Worm (Caenorhabditis elegans): Measurements from ENCODE around the gene syx-3.
A peak's percentile ranks its signal among the peaks of the same experiment; 100 is the strongest.

The syx-3 gene

ce11 chrX:5336498-5336897 is 12.4 kb upstream of the syx-3 start (continued):
- TF ChIP-seq lin-35 (GFP tag; optimal IDR thresholded peaks at IDR 0.05): no peak
- peak; percentile 17 for TF ChIP-seq ztf-18 (tag; optimal IDR thresholded peaks at IDR 0.05)

ce11 chrX:5337959-5338358 is 10.9 kb upstream of the syx-3 start, which contains the start of gene C26B9.3:
Gene C26B9.3 (plus strand): TSS chrX:5338301.
- no peak for TF ChIP-seq lag-1 (GFP tag; IDR thresholded peaks at IDR 0.05)
- TF ChIP-seq C06A6.2 (GFP tag; conservative IDR thresholded peaks at IDR 0.05): no peak
- no peak for TF ChIP-seq hlh-26 (GFP tag; conservative IDR thresholded peaks at IDR 0.05)
- no peak for TF ChIP-seq madf-6 (GFP tag; IDR thresholded peaks at IDR 0.05)
- no peak for TF ChIP-seq hmg-20 (GFP tag; IDR thresholded peaks at IDR 0.05)
- no peak for TF ChIP-seq nhr-179 (tag; optimal IDR thresholded peaks at IDR 0.05)
- TF ChIP-seq F10E7.11 (tag; optimal IDR thresholded peaks at IDR 0.05): no peak
- no peak for TF ChIP-seq Y56A3A.18 (GFP tag; IDR thresholded peaks at IDR 0.05)
- no peak for TF ChIP-seq K12H6.12 (tag; optimal IDR thresholded peaks at IDR 0.05)

ce11 chrX:5339357-5339756 is 9.5 kb upstream of the syx-3 start:
- TF ChIP-seq bed-1 (GFP tag; IDR thresholded peaks at IDR 0.05) (no peak), hmg-1.2 (GFP tag; IDR thresholded peaks at IDR 0.05) (no peak), Y79H2A.3 (GFP tag; conservative IDR thresholded peaks at IDR 0.05) (no peak), T07F8.4 (tag; optimal IDR thresholded peaks at IDR 0.05) (no peak), akir-1 (GFP tag; optimal IDR thresholded peaks at IDR 0.05) (no peak), egrh-3 (GFP tag; IDR thresholded peaks at IDR 0.05) (no peak), cebp-1 (GFP tag; IDR thresholded peaks at IDR 0.05) (no peak), cebp-1 (tag; optimal IDR thresholded peaks at IDR 0.05) (no peak), egl-44 (GFP tag; IDR thresholded peaks at IDR 0.05) (no peak), atf-7 (tag; optimal IDR thresholded peaks at IDR 0.05) (no peak), attf-6 (GFP tag; IDR thresholded peaks at IDR 0.05) (no peak), Y67H2A.10 (GFP tag; conservative IDR thresholded peaks at IDR 0.05) (no peak), snpc-1.1 (tag; optimal IDR thresholded peaks at IDR 0.05; ENCODE audit: insufficient read depth) (no peak), B0035.1 (tag; optimal IDR thresholded peaks at IDR 0.05) (no peak), C06A6.2 (GFP tag; conservative IDR thresholded peaks at IDR 0.05) (no peak), D2030.7 (GFP tag; IDR thresholded peaks at IDR 0.05) (no peak), hsf-1 (GFP tag; IDR thresholded peaks at IDR 0.05) (no peak), nhr-90 (tag; optimal IDR thresholded peaks at IDR 0.05) (no peak), lir-1 (GFP tag; conservative IDR thresholded peaks at IDR 0.05) (no peak), repo-1 (tag; optimal IDR thresholded peaks at IDR 0.05) (no peak), hmg-20 (GFP tag; IDR thresholded peaks at IDR 0.05) (no peak)

ce11 chrX:5339889-5340288 is 9.0 kb upstream of the syx-3 start, which contains the start of gene C26B9.2:
Gene C26B9.2 (plus strand): TSS chrX:5340189.
- TF ChIP-seq F37B4.10 (GFP tag; IDR thresholded peaks at IDR 0.05) (no peak), madf-6 (GFP tag; IDR thresholded peaks at IDR 0.05) (no peak), sdz-38 (tag; optimal IDR thresholded peaks at IDR 0.05) (no peak), ztf-25 (GFP tag; IDR thresholded peaks at IDR 0.05) (no peak), gei-17 (GFP tag; optimal IDR thresholded peaks at IDR 0.05) (no peak), mxl-1 (tag; optimal IDR thresholded peaks at IDR 0.05) (no peak), egl-18 (GFP tag; IDR thresholded peaks at IDR 0.05) (no peak), T26A5.8 (tag; optimal IDR thresholded peaks at IDR 0.05) (no peak), dox-1 (GFP tag; IDR thresholded peaks at IDR 0.05) (no peak), hmg-20 (GFP tag; IDR thresholded peaks at IDR 0.05) (no peak)
